Fruit fly (Drosophila melanogaster) whole organism, embryonic: ENCODE data around the gene SMC3.
A peak's percentile ranks its signal among the peaks of the same experiment; 100 is the strongest.

Experiments used
- Adf1 ChIP-seq: fragments of 200-800 bp; sonication (Bioruptor generic); IDR thresholded peaks from 2 replicates; pipeline ENCODE4 v1.3.6; 2022; ENCODE audit warnings: missing biosample characterization, missing genetic modification characterization
- Aef1 ChIP-seq: fragments of 200-800 bp; sonication (Bioruptor generic); IDR thresholded peaks from 3 replicates; pipeline ENCODE4 v1.3.6; 2022; ENCODE audit warnings: missing biosample characterization, missing genetic modification characterization
- Antp ChIP-seq: fragments of 200-800 bp; sonication (Bioruptor generic); optimal IDR thresholded peaks from 3 replicates; lab custom pipeline; 2016; ENCODE audit warnings: missing biosample characterization, missing genetic modification characterization
- B-H2 ChIP-seq: fragments of 200-800 bp; sonication (Bioruptor generic); optimal IDR thresholded peaks from 2 replicates; lab custom pipeline; 2018; ENCODE audit warnings: missing biosample characterization, mild to moderate bottlenecking, missing genetic modification characterization
- Bdp1 ChIP-seq: fragments of 200-800 bp; sonication (Bioruptor generic); optimal IDR thresholded peaks from 3 replicates; lab custom pipeline; 2016; ENCODE audit warnings: missing biosample characterization, missing genetic modification characterization
- Bgb ChIP-seq: fragments of 200-800 bp; sonication (Bioruptor generic); IDR thresholded peaks from 2 replicates; pipeline ENCODE4 v1.3.6; 2022; ENCODE audit warnings: missing biosample characterization, missing genetic modification characterization; ENCODE audit not compliant: partially characterized antibody
- CG11093 ChIP-seq: fragments of 200-800 bp; sonication (Bioruptor generic); IDR thresholded peaks from 3 replicates; pipeline ENCODE4 v1.3.6; 2022; ENCODE audit warnings: missing biosample characterization, missing genetic modification characterization
- CG11456 ChIP-seq: fragments of 200-800 bp; sonication (Bioruptor generic); IDR thresholded peaks from 3 replicates; pipeline ENCODE4 v1.3.6; 2022; ENCODE audit warnings: missing biosample characterization, missing genetic modification characterization
- CG11560 ChIP-seq: fragments of 200-800 bp; sonication (Bioruptor generic); IDR thresholded peaks from 3 replicates; pipeline ENCODE4 v1.3.6; 2022; ENCODE audit warnings: missing biosample characterization, missing genetic modification characterization
- CG12659 ChIP-seq: fragments of 200-800 bp; sonication (Bioruptor generic); optimal IDR thresholded peaks from 3 replicates; lab custom pipeline; 2017; ENCODE audit warnings: mild to moderate bottlenecking, missing biosample characterization, missing genetic modification reagents, missing genetic modification characterization
- CG13123 ChIP-seq: fragments of 200-800 bp; sonication (Bioruptor generic); optimal IDR thresholded peaks from 2 replicates; lab custom pipeline; 2016; ENCODE audit warnings: missing biosample characterization, missing genetic modification characterization
- CG16815 ChIP-seq: fragments of 200-800 bp; sonication (Bioruptor generic); optimal IDR thresholded peaks from 3 replicates; lab custom pipeline; 2017; ENCODE audit warnings: missing biosample characterization, mild to moderate bottlenecking, missing genetic modification characterization
- CG17361 ChIP-seq: fragments of 200-800 bp; sonication (Bioruptor generic); IDR thresholded peaks from 3 replicates; pipeline ENCODE4 v1.3.6; 2022; ENCODE audit warnings: missing biosample characterization, missing genetic modification characterization
- CG31224 ChIP-seq: fragments of 200-800 bp; sonication (Bioruptor generic); IDR thresholded peaks from 2 replicates; pipeline ENCODE4 v1.3.6; 2022; ENCODE audit warnings: missing biosample characterization, missing genetic modification characterization
- CG31365 ChIP-seq: fragments of 200-800 bp; sonication (Bioruptor generic); optimal IDR thresholded peaks from 2 replicates; lab custom pipeline; 2018; ENCODE audit warnings: missing biosample characterization, mild to moderate bottlenecking, missing genetic modification characterization
- CG33213 ChIP-seq: fragments of 200-800 bp; sonication (Bioruptor generic); optimal IDR thresholded peaks from 3 replicates; lab custom pipeline; 2016; ENCODE audit warnings: missing biosample characterization, missing genetic modification characterization
- CG3407 ChIP-seq: fragments of 200-800 bp; sonication (Bioruptor generic); optimal IDR thresholded peaks from 2 replicates; lab custom pipeline; 2018; ENCODE audit warnings: missing biosample characterization, mild to moderate bottlenecking, missing genetic modification characterization
- CG4360 ChIP-seq: fragments of 200-800 bp; sonication (Bioruptor generic); IDR thresholded peaks from 2 replicates; pipeline ENCODE4 v1.3.6; 2022; ENCODE audit warnings: missing biosample characterization, missing genetic modification characterization
- CG4617 ChIP-seq: fragments of 200-800 bp; sonication (Bioruptor generic); optimal IDR thresholded peaks from 3 replicates; lab custom pipeline; 2016; ENCODE audit warnings: missing biosample characterization, missing genetic modification characterization, borderline replicate concordance
- CG8290 ChIP-seq, 3 experiments: fragments of 200-800 bp; sonication (Bioruptor generic); optimal IDR thresholded peaks; 2 replicates each; lab custom pipeline; 2016 to 2019; ENCODE audit warnings: missing biosample characterization in 3 of 3, missing genetic modification characterization in 3 of 3, mild to moderate bottlenecking in 2 of 3, moderate library complexity in 1 of 3
- CTCF ChIP-seq: fragments of 200-800 bp; sonication (Bioruptor generic); optimal IDR thresholded peaks from 2 replicates; lab custom pipeline; 2017; ENCODE audit warnings: missing biosample characterization, mild to moderate bottlenecking, missing genetic modification characterization, moderate library complexity
- Doc3 ChIP-seq: fragments of 200-800 bp; sonication (Bioruptor generic); IDR thresholded peaks from 3 replicates; pipeline ENCODE4 v1.3.6; 2022; ENCODE audit warnings: missing biosample characterization, missing genetic modification characterization; ENCODE audit not compliant: partially characterized antibody
- ERR ChIP-seq: fragments of 200-800 bp; sonication (Bioruptor generic); optimal IDR thresholded peaks from 2 replicates; lab custom pipeline; 2016; ENCODE audit warnings: missing biosample characterization, missing genetic modification characterization
- Fer1 ChIP-seq: fragments of 200-800 bp; sonication (Bioruptor generic); optimal IDR thresholded peaks from 2 replicates; lab custom pipeline; 2017; ENCODE audit warnings: missing biosample characterization, mild to moderate bottlenecking, missing genetic modification characterization
- Gsc ChIP-seq: fragments of 200-800 bp; sonication (Bioruptor generic); IDR thresholded peaks from 2 replicates; pipeline ENCODE4 v1.3.6; 2022; ENCODE audit warnings: missing biosample characterization, missing genetic modification characterization
- Gug ChIP-seq: fragments of 200-800 bp; sonication (Bioruptor generic); IDR thresholded peaks from 4 replicates; pipeline ENCODE4 v1.3.6; 2022; ENCODE audit warnings: missing biosample characterization, missing genetic modification characterization
- H2.0 ChIP-seq: fragments of 200-800 bp; sonication (Bioruptor generic); IDR thresholded peaks from 2 replicates; pipeline ENCODE4 v1.3.6; 2022; ENCODE audit warnings: missing biosample characterization, missing genetic modification characterization
- Mrtf ChIP-seq: fragments of 200-800 bp; sonication (Bioruptor generic); IDR thresholded peaks from 3 replicates; pipeline ENCODE4 v1.3.6; 2022; ENCODE audit warnings: missing biosample characterization, missing genetic modification characterization
- Opbp ChIP-seq: fragments of 200-800 bp; sonication (Bioruptor generic); IDR thresholded peaks from 3 replicates; pipeline ENCODE4 v1.3.6; 2022; ENCODE audit warnings: missing biosample characterization, missing genetic modification characterization; ENCODE audit not compliant: partially characterized antibody
- Scr ChIP-seq: fragments of 200-800 bp; sonication (Bioruptor generic); IDR thresholded peaks from 2 replicates; pipeline ENCODE4 v1.3.6; 2022; ENCODE audit warnings: missing biosample characterization, missing genetic modification characterization; ENCODE audit not compliant: partially characterized antibody
- ara ChIP-seq: fragments of 200-800 bp; sonication (Bioruptor generic); IDR thresholded peaks from 2 replicates; pipeline ENCODE4 v1.3.6; 2022; ENCODE audit warnings: missing biosample characterization, missing genetic modification characterization
- cad ChIP-seq: fragments of >200 bp; optimal IDR thresholded peaks from 2 replicates; lab custom pipeline; 2017; ENCODE audit warnings: missing biosample characterization, missing genetic modification characterization
- crol ChIP-seq: fragments of 200-800 bp; sonication (Bioruptor generic); IDR thresholded peaks from 2 replicates; pipeline ENCODE4 v1.3.6; 2022; ENCODE audit warnings: missing biosample characterization, missing genetic modification characterization
- crp ChIP-seq, 2 experiments: fragments of 200-800 bp; sonication (Bioruptor generic); optimal IDR thresholded peaks; 2 replicates in 1 of 2; 3 replicates in 1 of 2; lab custom pipeline; 2017; ENCODE audit warnings: missing biosample characterization in 2 of 2, missing genetic modification characterization in 2 of 2, mild to moderate bottlenecking in 1 of 2, moderate library complexity in 1 of 2
- emc ChIP-seq: fragments of 200-800 bp; sonication (Bioruptor generic); optimal IDR thresholded peaks from 2 replicates; lab custom pipeline; 2016; ENCODE audit warnings: missing biosample characterization, missing genetic modification characterization
- fd96Cb ChIP-seq: fragments of 200-800 bp; sonication (Bioruptor generic); optimal IDR thresholded peaks from 2 replicates; lab custom pipeline; 2018; ENCODE audit warnings: missing biosample characterization, mild to moderate bottlenecking, missing genetic modification characterization, moderate library complexity
- gce ChIP-seq: fragments of 200-800 bp; sonication (Bioruptor generic); IDR thresholded peaks from 3 replicates; pipeline ENCODE4 v1.3.6; 2022; ENCODE audit warnings: missing biosample characterization, missing genetic modification characterization
- gsb ChIP-seq: fragments of 200-800 bp; sonication (Bioruptor generic); IDR thresholded peaks from 2 replicates; pipeline ENCODE4 v1.3.6; 2022; ENCODE audit warnings: missing biosample characterization, missing genetic modification characterization
- hb ChIP-seq: fragments of 200-800 bp; sonication (Bioruptor generic); IDR thresholded peaks from 3 replicates; pipeline ENCODE4 v1.3.6; 2022; ENCODE audit warnings: missing biosample characterization, missing genetic modification characterization; ENCODE audit not compliant: partially characterized antibody
- ind ChIP-seq: fragments of 200-800 bp; sonication (Bioruptor generic); optimal IDR thresholded peaks from 3 replicates; lab custom pipeline; 2016; ENCODE audit warnings: missing biosample characterization, missing genetic modification characterization
- kni ChIP-seq: fragments of 200-800 bp; sonication (Bioruptor generic); optimal IDR thresholded peaks from 3 replicates; lab custom pipeline; 2017; ENCODE audit warnings: mild to moderate bottlenecking, missing biosample characterization, missing genetic modification reagents, missing genetic modification characterization
- lilli ChIP-seq: fragments of 200-800 bp; sonication (Bioruptor generic); optimal IDR thresholded peaks from 3 replicates; lab custom pipeline; 2016; ENCODE audit warnings: missing biosample characterization, missing genetic modification characterization
- nerfin-2 ChIP-seq: fragments of 200-800 bp; sonication (Bioruptor generic); IDR thresholded peaks from 2 replicates; pipeline ENCODE4 v1.3.6; 2022; ENCODE audit warnings: missing biosample characterization, missing genetic modification characterization; ENCODE audit not compliant: partially characterized antibody
- pfk ChIP-seq: fragments of 200-800 bp; sonication (Bioruptor generic); optimal IDR thresholded peaks from 2 replicates; lab custom pipeline; 2018; ENCODE audit warnings: missing biosample characterization, mild to moderate bottlenecking, missing genetic modification characterization, moderate library complexity
- pum ChIP-seq: fragments of 200-800 bp; sonication (Bioruptor generic); optimal IDR thresholded peaks from 2 replicates; lab custom pipeline; 2016; ENCODE audit warnings: missing biosample characterization, missing genetic modification characterization
- schlank ChIP-seq: fragments of 200-800 bp; sonication (Bioruptor generic); optimal IDR thresholded peaks from 2 replicates; lab custom pipeline; 2018; ENCODE audit warnings: missing biosample characterization, mild to moderate bottlenecking, missing genetic modification characterization
- shn ChIP-seq: fragments of 200-800 bp; sonication (Bioruptor generic); optimal IDR thresholded peaks from 3 replicates; lab custom pipeline; 2016; ENCODE audit warnings: missing biosample characterization, missing genetic modification characterization
- vnd ChIP-seq: fragments of 200-800 bp; sonication (Bioruptor generic); IDR thresholded peaks from 3 replicates; pipeline ENCODE4 v1.3.6; 2022; ENCODE audit warnings: missing biosample characterization, missing genetic modification characterization; ENCODE audit not compliant: partially characterized antibody
- zen2 ChIP-seq: fragments of 200-800 bp; sonication (Bioruptor generic); IDR thresholded peaks from 3 replicates; pipeline ENCODE4 v1.3.6; 2022; ENCODE audit warnings: missing biosample characterization, missing genetic modification characterization; ENCODE audit not compliant: partially characterized antibody

The SMC3 gene

dm6 chrX:16637106-16637590 is 43.9 kb upstream of the SMC3 start, which contains the start of gene Rok (continued):
- TF ChIP-seq hb (GFP tag; lab: Robert Waterston, UW) (peak; percentile 87), Scr (GFP tag; lab: Robert Waterston, UW) (peak; percentile 81), CG4360 (GFP tag; lab: Robert Waterston, UW) (peak; percentile 96), lilli (GFP tag; lab: Kevin White, UChicago) (no peak), ind (no peak), Mrtf (GFP tag; lab: Robert Waterston, UW) (no peak), schlank (tag; lab: Kevin White, UChicago) (no peak), gsb (GFP tag; lab: Robert Waterston, UW) (no peak), CG11560 (peak; percentile 96; the same call in 2 of the 3 replicates), CG16815 (GFP tag; lab: Kevin White, UChicago) (no peak), emc (GFP tag; lab: Kevin White, UChicago) (no peak), pfk (no peak), CG12659 (GFP tag; lab: Kevin White, UChicago) (peak; percentile 48), gce (GFP tag; lab: Robert Waterston, UW) (no peak), Doc3 (GFP tag; lab: Robert Waterston, UW) (peak; percentile 60; the same call in 1 of the 3 replicates), Adf1 (peak; percentile 53), CG11456 (peak; percentile 33; the same call in 1 of the 3 replicates), ara (no peak), cad (no peak), Gug (GFP tag; lab: Robert Waterston, UW) (peak; percentile 47; the same call in 1 of the 4 replicates), Gsc (GFP tag; lab: Robert Waterston, UW) (no peak), Aef1 (GFP tag; lab: Robert Waterston, UW) (peak; percentile 18; the same call in 1 of the 3 replicates), kni (no peak), ERR (GFP tag; lab: Kevin White, UChicago) (no peak), crp (GFP tag; optimal IDR thresholded peaks at IDR 0.05; lab: Kevin White, UChicago) (no peak), fd96Cb (tag; lab: Kevin White, UChicago) (no peak), crol (peak; percentile 67), H2.0 (GFP tag; lab: Robert Waterston, UW) (no peak; the same call in 1 of the 2 replicates), CG8290 (GFP tag; optimal IDR thresholded peaks at IDR 0.05; lab: Kevin White, UChicago) (no peak), CG8290 (tag; optimal IDR thresholded peaks at IDR 0.05; lab: Kevin White, UChicago) (peak in 1 of 2 experiments; percentile 38), pum (GFP tag; lab: Kevin White, UChicago) (no peak), CG17361 (GFP tag; lab: Robert Waterston, UW) (no peak), CG31365 (tag; lab: Kevin White, UChicago) (no peak), zen2 (GFP tag; lab: Robert Waterston, UW) (peak; percentile 61; the same call in 2 of the 3 replicates), CG33213 (GFP tag; lab: Kevin White, UChicago) (no peak), CG3407 (no peak), Bgb (GFP tag; lab: Robert Waterston, UW) (peak; percentile 87), CG4617 (peak; percentile 38), CG13123 (GFP tag; lab: Kevin White, UChicago) (no peak), CG31224 (no peak), CG11093 (GFP tag; lab: Robert Waterston, UW) (no peak), Antp (GFP tag; lab: Kevin White, UChicago) (peak; percentile 9), Opbp (GFP tag; lab: Robert Waterston, UW) (peak; percentile 78), Fer1 (GFP tag; lab: Kevin White, UChicago) (peak; percentile 7), Bdp1 (GFP tag; lab: Kevin White, UChicago) (no peak), CTCF (peak; percentile 93), vnd (GFP tag; lab: Robert Waterston, UW) (peak; percentile 75), nerfin-2 (GFP tag; lab: Robert Waterston, UW) (no peak; the same call in 1 of the 2 replicates), B-H2 (no peak), shn (GFP tag; lab: Kevin White, UChicago) (no peak)
